Worm (Caenorhabditis elegans): ENCODE results near the gene rgs-6.

DNA sequence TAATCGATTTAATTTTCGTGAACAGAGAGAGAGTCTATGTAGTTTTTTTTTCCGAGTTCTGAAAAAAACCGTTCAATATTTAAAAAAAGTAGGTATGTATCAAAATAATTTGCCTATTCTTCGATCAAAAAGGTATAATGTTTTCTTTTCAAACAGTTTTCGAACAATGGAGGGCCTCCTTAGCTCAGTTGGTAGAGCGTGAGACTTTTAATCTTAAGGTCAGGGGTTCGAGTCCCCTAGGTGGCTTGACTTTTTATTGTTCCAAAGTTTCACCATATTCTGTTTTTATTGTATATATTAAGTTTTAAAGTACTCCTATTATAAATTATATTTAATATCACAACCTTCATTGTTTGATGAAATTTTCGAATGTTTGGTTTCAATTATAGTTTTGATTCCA is 20.1 kb downstream of the rgs-6 start:
- TF ChIP-seq F49E8.2 (tag; optimal IDR thresholded peaks at IDR 0.05; ENCODE audit: insufficient read depth) (peak; percentile 15), him-1 (tag; optimal IDR thresholded peaks at IDR 0.05) (peak; percentile 97), xnd-1 (tag; optimal IDR thresholded peaks at IDR 0.05) (no peak), unc-62 (GFP tag; optimal IDR thresholded peaks at IDR 0.05) (no peak)

All from whole organism, young adult.